Fruit fly (Drosophila melanogaster): Measurements from ENCODE around the gene CG11425.

Gene CG11425

DNA sequence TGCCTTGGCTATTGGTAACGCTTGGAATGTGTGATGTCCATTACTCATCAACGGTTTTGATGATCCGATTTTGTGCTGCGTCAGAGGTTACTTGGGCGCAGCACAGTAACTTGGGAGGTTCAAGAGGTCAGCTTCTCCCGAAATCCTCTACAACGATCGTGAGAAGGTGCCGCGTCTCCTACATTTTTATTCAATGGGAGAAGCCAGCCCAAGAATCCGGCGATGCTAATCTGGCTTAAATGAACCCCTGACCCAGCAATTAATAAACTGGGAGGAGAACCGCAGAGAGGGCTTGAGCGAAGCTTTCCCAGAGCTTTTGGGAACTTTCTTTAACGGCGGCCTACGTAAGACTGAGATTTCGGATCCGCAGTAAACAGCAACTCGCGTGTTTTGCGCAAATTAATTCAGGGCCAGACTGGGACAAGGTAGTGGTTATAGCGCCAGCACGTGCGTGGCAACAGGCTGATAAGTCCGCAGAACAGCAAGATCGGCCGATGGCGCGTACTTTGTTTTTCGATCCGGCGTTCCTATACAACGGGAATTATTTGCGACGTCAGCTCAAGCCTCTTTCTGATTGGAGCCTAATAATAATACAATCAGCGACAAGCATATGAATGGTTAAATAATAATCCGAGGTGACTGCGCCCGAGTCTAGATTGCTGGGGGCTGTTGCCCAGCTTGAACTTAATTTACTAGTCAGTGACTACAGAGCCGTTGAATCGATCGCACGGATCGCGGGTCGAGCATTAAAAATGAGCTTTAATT is at the start of gene CG11425:
Gene CG11425 (plus strand): TSS at position 715 of the 765 bp plus-strand sequence.
- TF ChIP-seq ovo (GFP tag; optimal IDR thresholded peaks at IDR 0.05) (no peak), pad (GFP tag; optimal IDR thresholded peaks at IDR 0.05) (no peak), Crg-1 (GFP tag; optimal IDR thresholded peaks at IDR 0.05) (no peak), cic (GFP tag; optimal IDR thresholded peaks at IDR 0.05) (peak; percentile 1), CG14711 (tag; optimal IDR thresholded peaks at IDR 0.05) (no peak), Mnt (GFP tag; optimal IDR thresholded peaks at IDR 0.05) (no peak), bab1 (GFP tag; optimal IDR thresholded peaks at IDR 0.05) (no peak), toe (GFP tag; optimal IDR thresholded peaks at IDR 0.05) (no peak), Hr96 (GFP tag; optimal IDR thresholded peaks at IDR 0.05) (no peak), CG7101 (tag; optimal IDR thresholded peaks at IDR 0.05) (no peak), CG33017 (tag; optimal IDR thresholded peaks at IDR 0.05) (no peak), CG1620 (GFP tag; optimal IDR thresholded peaks at IDR 0.05) (no peak), cnc (optimal IDR thresholded peaks at IDR 0.05) (peak in 1 of 2 experiments; percentile 27), CG11617 (GFP tag; optimal IDR thresholded peaks at IDR 0.05) (no peak), CG7045 (GFP tag; optimal IDR thresholded peaks at IDR 0.05) (no peak), Clk (GFP tag; optimal IDR thresholded peaks at IDR 0.05) (no peak), tj (GFP tag; optimal IDR thresholded peaks at IDR 0.05) (peak; percentile 53), kay (GFP tag; ENCODE audit: borderline replicate concordance) (no peak), CG12768 (GFP tag; optimal IDR thresholded peaks at IDR 0.05) (no peak), CG5204 (GFP tag; optimal IDR thresholded peaks at IDR 0.05) (no peak)

DNA sequence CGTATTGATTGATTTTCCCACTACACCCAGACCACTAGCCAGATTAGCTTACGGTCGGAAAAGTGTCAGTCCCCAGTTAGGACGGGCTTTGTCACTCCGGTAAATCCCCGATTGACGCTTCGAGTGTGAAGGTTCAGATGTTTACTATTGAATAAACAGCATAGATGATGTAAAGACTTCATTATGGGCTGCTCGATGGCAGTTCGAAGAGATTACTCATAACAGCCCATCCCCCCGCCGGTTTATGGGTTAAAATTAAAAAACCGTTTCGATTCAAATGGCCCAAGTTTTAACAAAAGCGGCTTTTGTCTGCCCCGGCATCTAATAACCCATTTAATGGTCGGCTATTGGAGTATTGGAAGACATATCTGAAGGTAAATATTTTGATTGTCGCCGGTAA is 37.5 kb upstream of the CG11425 start:
- TF ChIP-seq toe (GFP tag; optimal IDR thresholded peaks at IDR 0.05) (no peak), CG14711 (tag; optimal IDR thresholded peaks at IDR 0.05) (no peak), CG5204 (GFP tag; optimal IDR thresholded peaks at IDR 0.05) (no peak), Clk (GFP tag; optimal IDR thresholded peaks at IDR 0.05) (no peak)

DNA sequence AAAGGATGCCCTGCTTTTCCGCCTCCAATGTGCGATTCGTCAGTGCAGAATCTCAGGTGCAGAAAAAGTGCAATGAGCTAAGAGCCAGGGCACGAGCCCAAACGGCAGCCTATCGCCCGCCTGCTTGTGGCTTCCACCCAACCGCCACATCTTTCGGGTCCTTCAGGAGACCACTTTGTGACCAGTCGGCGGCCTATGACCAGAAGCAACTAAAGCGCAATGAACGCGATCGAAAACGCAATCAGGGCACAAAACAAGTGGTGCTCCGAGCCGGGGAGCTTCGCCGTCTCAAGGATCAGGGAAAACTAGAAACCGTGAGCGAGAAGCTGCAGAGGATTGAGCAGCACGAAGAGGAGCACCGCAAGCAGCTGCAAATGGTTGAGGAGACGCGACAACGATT is 20.2 kb upstream of the CG11425 start, which contains the start of gene CG11449:
Gene CG11449 (plus strand): TSS at position 6 of the 400 bp plus-strand sequence.
- TF ChIP-seq CG5204 (GFP tag; optimal IDR thresholded peaks at IDR 0.05) (no peak), Clk (GFP tag; optimal IDR thresholded peaks at IDR 0.05) (no peak), CG12768 (GFP tag; optimal IDR thresholded peaks at IDR 0.05) (no peak), CG33017 (tag; optimal IDR thresholded peaks at IDR 0.05) (no peak), Mnt (GFP tag; optimal IDR thresholded peaks at IDR 0.05) (no peak), CG7101 (tag; optimal IDR thresholded peaks at IDR 0.05) (no peak), pad (GFP tag; optimal IDR thresholded peaks at IDR 0.05) (no peak), cic (GFP tag; optimal IDR thresholded peaks at IDR 0.05) (no peak), kay (GFP tag; ENCODE audit: borderline replicate concordance) (no peak), Crg-1 (GFP tag; optimal IDR thresholded peaks at IDR 0.05) (no peak), tj (GFP tag; optimal IDR thresholded peaks at IDR 0.05) (no peak), ovo (GFP tag; optimal IDR thresholded peaks at IDR 0.05) (no peak), CG7045 (GFP tag; optimal IDR thresholded peaks at IDR 0.05) (no peak), CG11617 (GFP tag; optimal IDR thresholded peaks at IDR 0.05) (no peak), cnc (optimal IDR thresholded peaks at IDR 0.05) (no peak), CG14711 (tag; optimal IDR thresholded peaks at IDR 0.05) (no peak), bab1 (GFP tag; optimal IDR thresholded peaks at IDR 0.05) (no peak)

DNA sequence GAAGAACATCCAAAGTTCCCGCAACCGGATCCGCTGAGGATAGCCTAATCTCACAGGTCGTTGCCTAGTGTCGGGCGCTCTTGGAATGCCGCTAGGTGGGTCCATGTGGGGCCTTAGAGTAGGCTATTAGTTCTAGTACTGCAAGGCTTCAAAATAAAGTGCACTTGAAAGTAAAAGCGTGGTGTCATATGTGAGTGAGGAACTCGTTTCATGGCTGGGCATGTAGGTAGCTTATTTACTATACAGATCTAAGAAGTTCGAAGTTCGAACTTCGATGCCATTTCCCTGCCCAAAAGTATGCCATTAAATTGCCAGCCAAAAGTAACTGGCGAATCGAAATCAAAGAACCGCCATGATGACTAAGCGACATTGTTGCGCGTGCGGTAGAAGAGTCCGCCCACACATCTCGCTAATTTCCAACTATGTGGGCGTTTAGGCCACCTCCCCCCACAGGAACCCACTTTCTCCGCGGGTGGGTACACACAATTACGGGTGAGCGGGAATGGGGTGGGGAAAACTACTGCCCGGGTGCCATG is 18.6 kb upstream of the CG11425 start:
- peak in 1 of 2 experiments; percentile 26 for TF ChIP-seq cnc (optimal IDR thresholded peaks at IDR 0.05)
- no peak for TF ChIP-seq CG7101 (tag; optimal IDR thresholded peaks at IDR 0.05)

DNA sequence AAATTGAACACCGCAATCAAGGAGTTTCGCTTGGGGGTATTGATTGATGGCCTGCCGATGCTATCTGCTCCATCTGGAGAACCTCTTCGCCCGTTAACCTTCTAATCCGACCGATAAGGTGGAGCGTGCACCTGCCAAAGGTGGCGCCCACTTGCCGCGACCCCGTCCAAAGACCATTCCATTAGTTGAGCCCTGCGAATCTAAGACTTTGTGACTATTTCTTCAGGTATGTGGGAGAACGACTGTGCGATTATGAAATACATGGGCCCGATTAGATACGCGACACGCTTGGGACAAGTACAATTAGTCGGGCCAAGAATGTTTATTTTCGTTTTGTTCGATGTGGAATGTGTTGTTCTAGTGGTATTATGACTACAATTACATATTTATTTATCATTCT is 16.3 kb upstream of the CG11425 start:
- TF ChIP-seq CG12768 (GFP tag; optimal IDR thresholded peaks at IDR 0.05): no peak
- no peak for TF ChIP-seq cic (GFP tag; optimal IDR thresholded peaks at IDR 0.05)
- no peak for TF ChIP-seq Mnt (GFP tag; optimal IDR thresholded peaks at IDR 0.05)
- no peak for TF ChIP-seq pad (GFP tag; optimal IDR thresholded peaks at IDR 0.05)
- no peak for TF ChIP-seq CG7101 (tag; optimal IDR thresholded peaks at IDR 0.05)
- no peak for TF ChIP-seq cnc (optimal IDR thresholded peaks at IDR 0.05)
- no peak for TF ChIP-seq toe (GFP tag; optimal IDR thresholded peaks at IDR 0.05)
- no peak for TF ChIP-seq CG7045 (GFP tag; optimal IDR thresholded peaks at IDR 0.05)
- TF ChIP-seq CG33017 (tag; optimal IDR thresholded peaks at IDR 0.05): no peak
- no peak for TF ChIP-seq CG14711 (tag; optimal IDR thresholded peaks at IDR 0.05)
- no peak for TF ChIP-seq kay (GFP tag; ENCODE audit: borderline replicate concordance)
- TF ChIP-seq CG11617 (GFP tag; optimal IDR thresholded peaks at IDR 0.05): no peak
- no peak for TF ChIP-seq CG1620 (GFP tag; optimal IDR thresholded peaks at IDR 0.05)
- no peak for TF ChIP-seq tj (GFP tag; optimal IDR thresholded peaks at IDR 0.05)
- no peak for TF ChIP-seq CG5204 (GFP tag; optimal IDR thresholded peaks at IDR 0.05)
- TF ChIP-seq Clk (GFP tag; optimal IDR thresholded peaks at IDR 0.05): no peak

DNA sequence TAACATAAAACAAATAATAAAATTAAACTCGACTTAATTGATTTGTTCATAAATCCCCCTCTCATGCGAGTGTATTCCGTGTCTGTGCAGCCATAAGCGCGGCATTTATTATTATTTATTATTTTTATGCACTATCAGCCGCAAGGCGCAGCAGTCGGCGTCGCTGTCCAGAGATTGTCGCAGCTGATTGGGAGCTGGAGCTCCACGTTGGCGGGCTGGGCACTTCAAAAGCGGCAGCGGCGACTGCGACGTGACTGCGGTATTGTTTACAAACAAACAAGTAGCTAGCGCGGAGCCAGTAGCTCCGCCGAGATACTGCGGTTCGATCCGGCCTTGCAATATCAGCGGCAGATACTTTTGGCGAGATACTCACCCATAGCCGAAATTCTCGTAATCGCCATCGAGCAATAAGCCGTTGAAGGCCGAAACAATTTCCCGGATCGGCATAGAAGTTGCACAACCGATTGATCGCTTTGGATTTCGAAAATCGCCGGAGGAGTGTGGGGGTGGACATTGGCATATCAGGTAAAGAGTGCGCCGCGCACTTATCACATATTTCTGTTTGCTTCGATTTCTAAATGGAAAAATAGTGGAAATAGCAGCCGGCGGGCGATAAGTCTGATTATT is 15.6 kb upstream of the CG11425 start:
- TF ChIP-seq tj (GFP tag; optimal IDR thresholded peaks at IDR 0.05) (no peak), Mnt (GFP tag; optimal IDR thresholded peaks at IDR 0.05) (peak; percentile 26), CG14711 (tag; optimal IDR thresholded peaks at IDR 0.05) (no peak)
